Worm (Caenorhabditis elegans): ENCODE measurements around the gene C05D11.13.

C05D11.13 gene

DNA sequence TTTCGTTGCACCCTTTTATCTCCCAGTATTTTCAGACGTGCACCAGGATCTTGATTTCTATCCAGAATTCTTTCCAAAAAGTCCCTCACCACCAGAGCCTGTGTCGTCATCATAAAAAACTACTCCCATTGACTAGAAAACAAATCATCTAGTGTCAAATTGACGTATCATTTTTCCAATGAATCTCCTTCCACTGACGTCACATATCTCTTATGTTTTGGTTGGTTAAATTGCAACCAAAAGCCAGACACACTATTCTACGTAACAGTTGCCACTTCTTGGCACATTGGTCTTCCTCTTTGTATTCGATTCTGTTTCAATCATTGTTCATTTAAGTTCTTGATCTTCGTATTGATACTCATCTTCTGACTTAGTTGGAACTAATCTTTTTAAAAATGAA, 46.3 kb downstream of the C05D11.13 start:
- TF ChIP-seq scrt-1 (GFP tag; IDR thresholded peaks at IDR 0.05) (no peak), pes-1 (GFP tag; IDR thresholded peaks at IDR 0.05) (no peak), tbx-11 (GFP tag; IDR thresholded peaks at IDR 0.05) (no peak), F13C5.2 (tag; optimal IDR thresholded peaks at IDR 0.05) (no peak), ceh-36 (tag; optimal IDR thresholded peaks at IDR 0.05) (no peak), flt-1 (GFP tag; IDR thresholded peaks at IDR 0.05) (no peak), ama-1 (optimal IDR thresholded peaks at IDR 0.05) (no peak), aly-1 (tag; optimal IDR thresholded peaks at IDR 0.05) (no peak)

DNA sequence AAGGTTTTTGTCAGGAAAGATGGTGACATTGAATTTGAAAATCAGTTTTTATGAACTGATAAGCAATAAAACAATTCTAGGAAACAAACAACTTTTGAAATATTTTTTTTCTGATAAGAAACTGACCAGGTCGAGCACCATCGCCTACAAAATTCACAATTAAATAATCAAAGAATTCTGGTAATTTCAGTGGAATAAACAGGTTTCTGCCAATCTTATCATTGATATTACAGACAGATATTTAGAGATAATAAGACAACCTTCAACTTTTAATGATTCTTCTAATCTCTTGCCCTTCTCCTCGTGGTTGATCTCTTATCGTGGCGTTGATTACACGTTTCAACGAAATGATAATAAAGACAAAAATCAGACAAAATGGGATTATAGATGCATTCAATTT, 48.0 kb downstream of the C05D11.13 start:
- TF ChIP-seq B0310.2 (tag; optimal IDR thresholded peaks at IDR 0.05) (no peak), ama-1 (optimal IDR thresholded peaks at IDR 0.05) (no peak)

DNA sequence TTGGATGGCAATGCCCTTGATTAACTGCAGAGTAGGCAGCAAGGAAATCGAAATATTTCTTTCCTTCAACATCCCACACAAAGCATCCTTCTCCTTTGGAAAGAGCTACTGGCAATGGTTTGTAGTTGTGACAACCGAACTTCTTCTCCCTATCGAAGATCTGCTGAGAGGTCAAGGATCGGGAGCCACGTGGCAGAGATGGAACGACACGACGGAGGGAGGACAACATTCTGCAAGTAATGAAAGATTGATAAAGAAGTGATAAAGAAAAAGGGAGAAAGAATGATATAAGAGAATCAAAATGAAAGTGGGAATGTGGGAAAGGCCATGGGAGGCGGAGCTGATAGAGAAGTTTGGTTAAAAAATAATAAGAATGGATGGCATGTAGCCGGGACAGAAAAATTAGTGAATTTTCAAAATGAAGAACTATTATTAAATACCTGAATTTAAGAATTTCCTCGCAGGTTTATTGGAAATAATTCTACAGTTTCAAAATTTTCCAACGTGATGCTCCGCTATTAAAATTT, 48.6 kb downstream of the C05D11.13 start, which contains the start of gene oatr-1:
Gene oatr-1 (minus strand): TSS at position 477 of the 527 bp plus-strand sequence.
- TF ChIP-seq ets-7 (tag; optimal IDR thresholded peaks at IDR 0.05) (no peak), ceh-13 (GFP tag; optimal IDR thresholded peaks at IDR 0.05) (no peak), F13C5.2 (tag; optimal IDR thresholded peaks at IDR 0.05) (no peak), B0310.2 (tag; optimal IDR thresholded peaks at IDR 0.05) (no peak), hmg-4 (GFP tag; optimal IDR thresholded peaks at IDR 0.05) (no peak), tra-4 (tag; optimal IDR thresholded peaks at IDR 0.05) (no peak), sea-1 (GFP tag; conservative IDR thresholded peaks at IDR 0.05) (no peak), ama-1 (optimal IDR thresholded peaks at IDR 0.05) (no peak), pes-1 (GFP tag; IDR thresholded peaks at IDR 0.05) (no peak), tbx-37 (GFP tag; conservative IDR thresholded peaks at IDR 0.05) (no peak)
